Worm (Caenorhabditis elegans) whole organism, mixed stage, embryonic: ENCODE data around the gene T10H9.8.

Source experiments
- M03D4.4 ChIP-seq: sonication (generic microtip); optimal IDR thresholded peaks from 2 replicates; lab custom pipeline; 2017; ENCODE audit warnings: mild to moderate bottlenecking, missing genetic modification characterization, missing compliant biosample characterization
- blmp-1 ChIP-seq: fragments of 150-350 bp; optimal IDR thresholded peaks from 2 replicates; lab custom pipeline; 2014; ENCODE audit warnings: missing biosample characterization, missing genetic modification characterization
- ceh-39 ChIP-seq: fragments of 150-350 bp; optimal IDR thresholded peaks from 2 replicates; lab custom pipeline; 2014; ENCODE audit warnings: missing biosample characterization, missing genetic modification characterization
- ceh-43 ChIP-seq: fragments of 200-800 bp; sonication (Bioruptor generic); optimal IDR thresholded peaks from 2 replicates; lab custom pipeline; 2018; ENCODE audit warnings: mild to moderate bottlenecking, missing genetic modification characterization, moderate library complexity, missing compliant biosample characterization
- ceh-83 ChIP-seq: fragments of 200-800 bp; sonication (Bioruptor generic); optimal IDR thresholded peaks from 2 replicates; lab custom pipeline; 2018; ENCODE audit warnings: mild to moderate bottlenecking, missing genetic modification characterization, missing compliant biosample characterization
- ces-1 ChIP-seq: fragments of 150-350 bp; optimal IDR thresholded peaks from 2 replicates; lab custom pipeline; 2014; ENCODE audit warnings: missing biosample characterization, missing genetic modification reagents, missing genetic modification characterization
- cnd-1 ChIP-seq: fragments of 200-800 bp; sonication (Bioruptor generic); optimal IDR thresholded peaks from 2 replicates; lab custom pipeline; 2018; ENCODE audit warnings: mild to moderate bottlenecking, missing genetic modification characterization, missing compliant biosample characterization
- drap-1 ChIP-seq: fragments of 200-800 bp; sonication (Bioruptor generic); optimal IDR thresholded peaks from 3 replicates; lab custom pipeline; 2018; ENCODE audit warnings: mild to moderate bottlenecking, missing genetic modification characterization, missing compliant biosample characterization
- elt-1 ChIP-seq: sonication (generic microtip); optimal IDR thresholded peaks from 2 replicates; lab custom pipeline; 2017; ENCODE audit warnings: missing genetic modification characterization, mild to moderate bottlenecking, missing compliant biosample characterization, antibody characterized with exemption, moderate library complexity, borderline replicate concordance; ENCODE audit not compliant: insufficient read depth
- elt-3 ChIP-seq: fragments of 150-350 bp; optimal IDR thresholded peaks from 2 replicates; lab custom pipeline; 2014; ENCODE audit warnings: missing biosample characterization, missing genetic modification characterization
- flh-1 ChIP-seq: fragments of 200-800 bp; sonication (Bioruptor generic); optimal IDR thresholded peaks from 2 replicates; lab custom pipeline; 2018; ENCODE audit warnings: mild to moderate bottlenecking, missing genetic modification characterization, moderate library complexity, missing compliant biosample characterization
- ham-2 ChIP-seq: fragments of 200-800 bp; sonication (Bioruptor generic); optimal IDR thresholded peaks from 2 replicates; lab custom pipeline; 2018; ENCODE audit warnings: mild to moderate bottlenecking, missing genetic modification characterization, missing compliant biosample characterization
- hlh-1 ChIP-seq: fragments of 150-350 bp; optimal IDR thresholded peaks from 2 replicates; lab custom pipeline; 2014; ENCODE audit warnings: missing biosample characterization, missing genetic modification reagents, missing genetic modification characterization
- lin-13 ChIP-seq: fragments of 150-350 bp; optimal IDR thresholded peaks from 2 replicates; lab custom pipeline; 2014; ENCODE audit warnings: missing biosample characterization, missing genetic modification characterization
- lin-32 ChIP-seq: fragments of 200-800 bp; sonication (Bioruptor generic); optimal IDR thresholded peaks from 2 replicates; lab custom pipeline; 2018; ENCODE audit warnings: mild to moderate bottlenecking, missing genetic modification characterization, missing compliant biosample characterization
- lsy-2 ChIP-seq: fragments of 150-350 bp; optimal IDR thresholded peaks from 2 replicates; lab custom pipeline; 2014; ENCODE audit warnings: missing biosample characterization, missing genetic modification characterization
- mab-5 ChIP-seq: fragments of 150-350 bp; optimal IDR thresholded peaks from 2 replicates; lab custom pipeline; 2014; ENCODE audit warnings: missing biosample characterization, missing genetic modification characterization
- mep-1 ChIP-seq: fragments of 150-350 bp; optimal IDR thresholded peaks from 2 replicates; lab custom pipeline; 2017; ENCODE audit warnings: missing biosample characterization, missing genetic modification reagents, missing genetic modification characterization, inconsistent platforms
- mls-2 ChIP-seq: sonication (generic microtip); optimal IDR thresholded peaks from 2 replicates; lab custom pipeline; 2016; ENCODE audit warnings: mild to moderate bottlenecking, missing genetic modification characterization, moderate library complexity, missing compliant biosample characterization
- nhr-12 ChIP-seq: fragments of 150-350 bp; optimal IDR thresholded peaks from 2 replicates; lab custom pipeline; 2014; ENCODE audit warnings: missing biosample characterization, missing genetic modification characterization
- nhr-237 ChIP-seq: fragments of 150-350 bp; optimal IDR thresholded peaks from 2 replicates; lab custom pipeline; 2014; ENCODE audit warnings: missing biosample characterization, missing genetic modification characterization
- nhr-28 ChIP-seq: fragments of 150-350 bp; optimal IDR thresholded peaks from 2 replicates; lab custom pipeline; 2014; ENCODE audit warnings: missing biosample characterization, missing genetic modification characterization
- nhr-76 ChIP-seq: sonication (generic microtip); optimal IDR thresholded peaks from 2 replicates; lab custom pipeline; 2017; ENCODE audit warnings: missing biosample characterization, missing genetic modification characterization
- pha-4 ChIP-seq: fragments of 150-350 bp; optimal IDR thresholded peaks from 2 replicates; lab custom pipeline; 2018; ENCODE audit warnings: missing biosample characterization, missing genetic modification reagents, missing genetic modification characterization
- sem-2 ChIP-seq: fragments of 200-800 bp; sonication (Bioruptor generic); optimal IDR thresholded peaks from 2 replicates; lab custom pipeline; 2018; ENCODE audit warnings: mild to moderate bottlenecking, missing genetic modification characterization, missing compliant biosample characterization
- snpc-4 ChIP-seq: fragments of 150-350 bp; optimal IDR thresholded peaks from 2 replicates; lab custom pipeline; 2014; ENCODE audit warnings: missing biosample characterization, missing genetic modification characterization
- sptf-1 ChIP-seq: sonication (generic microtip); optimal IDR thresholded peaks from 2 replicates; lab custom pipeline; 2017; ENCODE audit warnings: mild to moderate bottlenecking, missing genetic modification characterization, moderate library complexity, missing compliant biosample characterization
- unc-120 ChIP-seq: sonication (generic microtip); optimal IDR thresholded peaks from 2 replicates; lab custom pipeline; 2017; ENCODE audit warnings: missing genetic modification characterization, missing compliant biosample characterization; ENCODE audit not compliant: poor library complexity, severe bottlenecking
- unc-39 ChIP-seq: fragments of 150-350 bp; optimal IDR thresholded peaks from 2 replicates; lab custom pipeline; 2014; ENCODE audit warnings: missing biosample characterization, missing genetic modification characterization
- unc-62 ChIP-seq: fragments of 150-350 bp; optimal IDR thresholded peaks from 2 replicates; lab custom pipeline; 2014; ENCODE audit warnings: missing biosample characterization, missing genetic modification reagents, missing genetic modification characterization
- zip-8 ChIP-seq: fragments of 150-350 bp; optimal IDR thresholded peaks from 2 replicates; lab custom pipeline; 2014; ENCODE audit warnings: missing biosample characterization, missing genetic modification characterization
- ztf-11 ChIP-seq: fragments of 150-350 bp; optimal IDR thresholded peaks from 2 replicates; lab custom pipeline; 2014; ENCODE audit warnings: missing biosample characterization, missing genetic modification characterization

The T10H9.8 gene

DNA sequence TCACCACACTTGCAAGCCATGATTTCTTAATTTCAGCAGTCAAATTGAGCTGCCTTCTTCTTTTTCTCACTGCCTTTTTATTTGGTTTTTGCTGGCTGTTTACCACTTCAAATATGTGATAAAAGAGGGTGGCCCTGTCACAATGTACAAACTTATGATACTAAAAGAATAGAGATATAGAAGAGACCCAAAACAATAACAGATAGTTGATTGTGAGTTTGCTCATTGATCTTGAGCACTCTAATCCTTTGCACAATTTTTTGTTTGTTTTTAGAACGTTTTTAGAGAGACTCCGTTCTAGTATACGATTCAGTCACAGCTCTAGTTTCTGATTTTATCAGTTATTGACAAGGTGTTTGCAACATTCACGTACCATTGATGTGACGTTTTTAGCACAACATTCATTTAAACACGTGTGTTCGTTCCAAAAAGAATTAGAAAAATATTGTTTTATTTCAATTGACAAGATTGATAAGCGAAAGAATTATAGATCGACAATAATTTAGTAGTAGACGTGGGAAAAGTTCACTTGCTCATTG is 39.7 kb downstream of the T10H9.8 start, which contains the start of gene mtl-1:
Gene mtl-1 (minus strand): TSS at position 51 of the 539 bp plus-strand sequence.
- TF ChIP-seq blmp-1 (tag; lab: Kevin White, UChicago) (no peak), elt-3 (tag; lab: Kevin White, UChicago) (no peak), ceh-39 (tag; lab: Kevin White, UChicago) (no peak), lsy-2 (tag; lab: Kevin White, UChicago) (no peak), drap-1 (GFP tag; lab: Kevin White, UChicago) (no peak), sptf-1 (tag; lab: Kevin White, UChicago) (no peak), pha-4 (no peak), unc-62 (GFP tag; lab: Kevin White, UChicago) (no peak), unc-39 (tag; lab: Kevin White, UChicago) (no peak), nhr-237 (tag; lab: Kevin White, UChicago) (no peak), flh-1 (GFP tag; lab: Kevin White, UChicago) (no peak)

DNA sequence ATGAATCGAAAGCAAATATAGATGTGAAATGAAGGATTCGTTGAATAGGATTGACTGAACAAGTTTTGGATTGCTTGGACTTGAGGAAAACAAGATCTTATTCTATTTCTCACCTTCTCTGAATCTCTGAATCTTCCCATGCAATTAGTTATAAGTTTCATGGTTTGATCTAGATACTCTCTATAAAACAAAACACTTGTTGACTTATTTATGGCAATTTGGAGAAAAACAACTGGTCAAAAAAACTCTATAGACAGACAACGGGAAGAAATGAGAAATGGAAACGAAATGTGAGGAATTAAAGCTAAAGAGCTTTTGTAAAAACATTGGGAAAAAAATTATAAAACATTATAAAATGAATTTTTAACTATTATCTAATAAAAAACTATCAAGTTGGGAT is 42.5 kb downstream of the T10H9.8 start, which contains the start of gene W02F12.8:
Gene W02F12.8 (minus strand): TSS at position 101 of the 400 bp plus-strand sequence.
- TF ChIP-seq drap-1 (GFP tag; lab: Kevin White, UChicago) (no peak), mab-5 (no peak), elt-3 (tag; lab: Kevin White, UChicago) (no peak), zip-8 (tag; lab: Kevin White, UChicago) (no peak), nhr-12 (tag; lab: Kevin White, UChicago) (no peak), ztf-11 (no peak), hlh-1 (tag; lab: Kevin White, UChicago) (no peak), lin-13 (no peak), M03D4.4 (tag; lab: Kevin White, UChicago) (no peak), nhr-237 (tag; lab: Kevin White, UChicago) (no peak), ham-2 (GFP tag; lab: Kevin White, UChicago) (no peak), lsy-2 (tag; lab: Kevin White, UChicago) (no peak), elt-1 (tag; lab: Kevin White, UChicago) (no peak), snpc-4 (tag; lab: Kevin White, UChicago) (no peak), sptf-1 (tag; lab: Kevin White, UChicago) (no peak)
- TF ChIP-seq, all 35 proteins: peak for 0

DNA sequence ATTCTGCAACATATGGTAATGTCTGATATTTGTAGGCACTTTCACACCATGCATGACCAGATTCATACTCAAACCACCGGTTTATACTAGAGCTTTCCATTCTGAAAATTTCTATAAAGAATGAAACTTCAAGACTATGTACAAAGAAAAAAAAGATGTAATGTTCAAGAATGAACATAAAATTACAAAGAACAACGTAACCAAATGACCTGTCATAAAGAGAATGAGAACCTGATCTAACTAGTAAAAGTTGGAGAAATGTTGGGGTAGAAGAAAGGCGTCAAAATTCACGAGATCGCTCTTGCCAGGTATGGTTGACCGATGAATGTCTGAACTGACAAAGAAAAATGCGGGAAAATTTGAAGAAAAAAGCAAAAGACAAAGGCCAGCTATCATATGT is 45.4 kb downstream of the T10H9.8 start, which contains the start of gene W02F12.2:
Gene W02F12.2 (minus strand): TSS at position 101 of the 400 bp plus-strand sequence.
- TF ChIP-seq ztf-11 (no peak), hlh-1 (tag; lab: Kevin White, UChicago) (no peak), lsy-2 (tag; lab: Kevin White, UChicago) (no peak), elt-3 (tag; lab: Kevin White, UChicago) (no peak), blmp-1 (tag; lab: Kevin White, UChicago) (no peak), unc-62 (GFP tag; lab: Kevin White, UChicago) (no peak), lin-32 (GFP tag; lab: Kevin White, UChicago) (no peak), unc-120 (tag; lab: Kevin White, UChicago) (no peak), ceh-83 (no peak), mls-2 (tag; lab: Kevin White, UChicago) (no peak), mep-1 (no peak), sem-2 (GFP tag; lab: Kevin White, UChicago) (no peak), lin-13 (no peak), elt-1 (tag; lab: Kevin White, UChicago) (no peak), nhr-28 (tag; lab: Kevin White, UChicago) (no peak)

DNA sequence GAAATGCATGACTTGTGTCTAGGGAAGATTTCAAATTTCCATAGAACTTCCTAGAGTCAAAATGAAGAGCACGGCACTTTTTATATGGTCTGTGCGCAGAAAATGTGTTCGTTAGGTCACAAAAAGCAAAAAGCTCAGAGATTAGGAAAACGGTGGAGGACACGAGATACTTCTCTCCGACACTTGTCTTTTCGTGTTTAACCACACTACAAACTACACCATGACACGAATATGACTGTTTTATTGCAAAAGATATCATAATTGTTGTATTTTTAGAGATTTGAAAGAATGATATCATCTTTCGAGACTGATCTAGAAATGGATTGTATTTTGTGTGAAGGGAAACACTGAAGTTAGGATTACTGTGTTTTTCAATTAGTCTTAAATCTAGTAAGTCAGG is 46.9 kb downstream of the T10H9.8 start:
- no peak for TF ChIP-seq flh-1 (GFP tag; lab: Kevin White, UChicago)
- no peak for TF ChIP-seq blmp-1 (tag; lab: Kevin White, UChicago)
- TF ChIP-seq pha-4 = no peak
- TF ChIP-seq mab-5 = no peak
- no peak for TF ChIP-seq elt-3 (tag; lab: Kevin White, UChicago)
- TF ChIP-seq ceh-43 (GFP tag; lab: Kevin White, UChicago) = no peak
- no peak for TF ChIP-seq lsy-2 (tag; lab: Kevin White, UChicago)
- TF ChIP-seq ztf-11 = no peak
- TF ChIP-seq unc-39 (tag; lab: Kevin White, UChicago) = no peak
- no peak for TF ChIP-seq drap-1 (GFP tag; lab: Kevin White, UChicago)
- no peak for TF ChIP-seq ces-1 (GFP tag; lab: Kevin White, UChicago)
- no peak for TF ChIP-seq nhr-237 (tag; lab: Kevin White, UChicago)
- TF ChIP-seq cnd-1 = no peak
- no peak for TF ChIP-seq sem-2 (GFP tag; lab: Kevin White, UChicago)
- no peak for TF ChIP-seq unc-120 (tag; lab: Kevin White, UChicago)
- TF ChIP-seq hlh-1 (tag; lab: Kevin White, UChicago) = no peak
- no peak for TF ChIP-seq mls-2 (tag; lab: Kevin White, UChicago)
- TF ChIP-seq zip-8 (tag; lab: Kevin White, UChicago) = no peak
- no peak for TF ChIP-seq nhr-76
- TF ChIP-seq M03D4.4 (tag; lab: Kevin White, UChicago) = no peak
